Worm (Caenorhabditis elegans): ENCODE measurements around the gene Y67H2A.2.
A peak's percentile ranks its signal among the peaks of the same experiment; 100 is the strongest.

Y67H2A.2 gene

DNA sequence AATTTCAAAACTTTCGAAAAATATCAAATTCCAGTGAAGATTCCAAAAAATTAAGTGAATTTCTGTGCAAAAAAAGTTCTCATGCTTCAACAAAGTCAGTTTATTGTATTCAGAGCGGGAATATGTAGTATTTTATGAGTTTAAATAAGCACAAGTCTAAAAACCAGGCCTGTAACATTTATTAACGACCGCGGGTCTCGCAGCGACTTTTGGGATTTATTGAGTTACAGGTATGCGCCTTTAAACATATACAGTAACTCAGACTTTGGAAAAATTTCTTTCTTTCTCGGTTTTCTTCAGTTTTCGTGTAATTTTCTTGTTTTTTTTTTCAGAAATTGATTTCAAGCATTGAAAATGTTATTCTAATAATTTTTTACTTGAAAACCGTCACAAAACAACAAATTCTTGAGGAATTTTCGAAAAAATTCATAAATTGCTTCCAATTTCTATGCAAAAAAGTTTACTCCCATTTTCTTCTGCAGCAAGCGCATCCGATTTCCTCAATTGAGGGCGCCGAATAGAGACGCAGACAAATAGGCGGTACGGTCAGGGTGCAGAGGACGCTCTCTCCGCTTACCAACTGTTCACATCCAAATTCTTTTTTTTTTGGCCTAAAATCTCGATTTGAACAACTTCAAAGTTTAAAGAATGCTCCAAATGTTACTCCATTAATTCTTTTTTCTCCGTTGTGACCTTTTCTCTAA, 13.9 kb upstream of the Y67H2A.2 start (continued):
- TF ChIP-seq snpc-1.3 (tag; optimal IDR thresholded peaks at IDR 0.05; ENCODE audit: insufficient read depth) (peak; percentile 16), hmg-1.2 (GFP tag; IDR thresholded peaks at IDR 0.05) (peak; percentile 26; the same call in 1 of the 2 replicates), gei-17 (GFP tag; optimal IDR thresholded peaks at IDR 0.05) (no peak), hmg-20 (GFP tag; IDR thresholded peaks at IDR 0.05) (no peak), hsf-1 (GFP tag; IDR thresholded peaks at IDR 0.05) (peak; percentile 52; the same call in 1 of the 2 replicates), F49E8.2 (tag; optimal IDR thresholded peaks at IDR 0.05; ENCODE audit: insufficient read depth) (peak; percentile 55), B0261.1 (tag; optimal IDR thresholded peaks at IDR 0.05) (no peak), lin-40 (tag; optimal IDR thresholded peaks at IDR 0.05) (no peak), madf-8 (GFP tag; conservative IDR thresholded peaks at IDR 0.05) (peak; percentile 100), zfh-2 (GFP tag; conservative IDR thresholded peaks at IDR 0.05) (no peak)

ce11 chrIV:13309636-13310035, 12.0 kb upstream of the Y67H2A.2 start:
- TF ChIP-seq rpc-1 (optimal IDR thresholded peaks at IDR 0.05) (no peak), rpc-1 (tag; optimal IDR thresholded peaks at IDR 0.05) (no peak), egl-18 (GFP tag; IDR thresholded peaks at IDR 0.05) (no peak), gei-17 (GFP tag; optimal IDR thresholded peaks at IDR 0.05) (no peak), chd-7 (tag; optimal IDR thresholded peaks at IDR 0.05) (no peak), mcd-1 (GFP tag; IDR thresholded peaks at IDR 0.05) (no peak), egrh-3 (GFP tag; IDR thresholded peaks at IDR 0.05) (no peak), T26A5.8 (tag; optimal IDR thresholded peaks at IDR 0.05) (no peak), athp-1 (tag; optimal IDR thresholded peaks at IDR 0.05) (no peak), madf-10 (tag; optimal IDR thresholded peaks at IDR 0.05) (no peak), efl-1 (GFP tag; optimal IDR thresholded peaks at IDR 0.05) (no peak), tbx-9 (tag; optimal IDR thresholded peaks at IDR 0.05; ENCODE audit: borderline replicate concordance) (no peak), mxl-1 (tag; optimal IDR thresholded peaks at IDR 0.05) (no peak), ekl-4 (GFP tag; IDR thresholded peaks at IDR 0.05) (no peak), madf-3 (GFP tag; IDR thresholded peaks at IDR 0.05) (no peak), C17E4.6 (GFP tag; IDR thresholded peaks at IDR 0.05) (no peak)

ce11 chrIV:13304786-13305185, 7.2 kb upstream of the Y67H2A.2 start:
- TF ChIP-seq ama-1 (optimal IDR thresholded peaks at IDR 0.05) (no peak), ama-1 (GFP tag; optimal IDR thresholded peaks at IDR 0.05) (no peak), sea-2 (GFP tag; IDR thresholded peaks at IDR 0.05) (no peak), K11D2.4 (GFP tag; IDR thresholded peaks at IDR 0.05) (no peak), nfyb-1 (GFP tag; IDR thresholded peaks at IDR 0.05) (no peak), mel-28 (tag; optimal IDR thresholded peaks at IDR 0.05; ENCODE audit: borderline replicate concordance) (no peak), F52B5.7 (tag; optimal IDR thresholded peaks at IDR 0.05) (no peak), bed-1 (GFP tag; IDR thresholded peaks at IDR 0.05) (no peak), hlh-26 (GFP tag; conservative IDR thresholded peaks at IDR 0.05) (no peak), T07F8.4 (tag; optimal IDR thresholded peaks at IDR 0.05) (no peak), tlf-1 (GFP tag; optimal IDR thresholded peaks at IDR 0.05) (no peak), repo-1 (tag; optimal IDR thresholded peaks at IDR 0.05) (no peak), egrh-3 (GFP tag; IDR thresholded peaks at IDR 0.05) (no peak), ceh-40 (GFP tag; IDR thresholded peaks at IDR 0.05) (no peak), tbp1 (GFP tag; optimal IDR thresholded peaks at IDR 0.05) (no peak)

Data from whole organism, young adult.